Worm (Caenorhabditis elegans): ENCODE results near the gene nhr-1.

- TF ChIP-seq jun-1 (tag; optimal IDR thresholded peaks at IDR 0.05), result no peak
- TF ChIP-seq fkh-10 (GFP tag; optimal IDR thresholded peaks at IDR 0.05), result no peak
- TF ChIP-seq ceh-82 (tag; optimal IDR thresholded peaks at IDR 0.05), result no peak
- no peak for TF ChIP-seq ztf-11 (tag; optimal IDR thresholded peaks at IDR 0.05)
- TF ChIP-seq egl-27 (tag; optimal IDR thresholded peaks at IDR 0.05), result no peak
- TF ChIP-seq mml-1 (tag; optimal IDR thresholded peaks at IDR 0.05), result no peak
- no peak for TF ChIP-seq nhr-11 (tag; optimal IDR thresholded peaks at IDR 0.05)
- no peak for TF ChIP-seq pqm-1 (tag; optimal IDR thresholded peaks at IDR 0.05)
- no peak for TF ChIP-seq nhr-25 (tag; optimal IDR thresholded peaks at IDR 0.05)
- no peak for TF ChIP-seq pha-4 (tag; optimal IDR thresholded peaks at IDR 0.05)
- TF ChIP-seq snpc-4 (tag; optimal IDR thresholded peaks at IDR 0.05), result no peak
- TF ChIP-seq ama-1 (optimal IDR thresholded peaks at IDR 0.05), result no peak
Measured at ce11 chrX:17508137-17508536, 5.7 kb upstream of the nhr-1 start.
